Fruit fly (Drosophila melanogaster): ENCODE measurements around the gene Flo2.

Flo2 gene

dm6 chrX:14952097-14952844, 113.1 kb downstream of the Flo2 start (continued):
- TF ChIP-seq CG34376 (GFP tag; optimal IDR thresholded peaks at IDR 0.05) (no peak), otp (GFP tag; IDR thresholded peaks at IDR 0.05) (peak; percentile 33; the same call in 1 of the 3 replicates), unpg (GFP tag; optimal IDR thresholded peaks at IDR 0.05) (peak; percentile 41), CG3726 (GFP tag; IDR thresholded peaks at IDR 0.05) (peak; percentile 23; the same call in 1 of the 3 replicates), CG4328 (GFP tag; optimal IDR thresholded peaks at IDR 0.05) (no peak), croc (GFP tag; conservative IDR thresholded peaks at IDR 0.05) (peak; percentile 43; the same call in 1 of the 3 replicates), CG7963 (GFP tag; IDR thresholded peaks at IDR 0.05; ENCODE audit: partially characterized antibody) (no peak), Xbp1 (GFP tag; optimal IDR thresholded peaks at IDR 0.05) (peak; percentile 35), chif (GFP tag; optimal IDR thresholded peaks at IDR 0.05) (peak in 1 of 2 experiments; percentile 53), Drgx (GFP tag; IDR thresholded peaks at IDR 0.05) (peak; percentile 90), Ssrp (tag; optimal IDR thresholded peaks at IDR 0.05) (peak; percentile 36), Xrp1 (GFP tag; IDR thresholded peaks at IDR 0.05) (peak; percentile 73), PHDP (tag; optimal IDR thresholded peaks at IDR 0.05) (peak; percentile 27), CG1233 (GFP tag; optimal IDR thresholded peaks at IDR 0.05) (peak; percentile 5), CG3163 (GFP tag; optimal IDR thresholded peaks at IDR 0.05) (peak; percentile 29), bab2 (GFP tag; optimal IDR thresholded peaks at IDR 0.05) (peak; percentile 1), sna (GFP tag; IDR thresholded peaks at IDR 0.05; ENCODE audit: partially characterized antibody) (no peak), CG16815 (GFP tag; optimal IDR thresholded peaks at IDR 0.05) (peak; percentile 10), CG12219 (GFP tag; optimal IDR thresholded peaks at IDR 0.05) (peak; percentile 12), eve (GFP tag; optimal IDR thresholded peaks at IDR 0.05) (peak in 1 of 2 experiments; percentile 20), CG10366 (GFP tag; IDR thresholded peaks at IDR 0.05) (peak; percentile 43), CG4707 (GFP tag; optimal IDR thresholded peaks at IDR 0.05) (peak; percentile 96), CG12104 (GFP tag; optimal IDR thresholded peaks at IDR 0.05) (no peak), CG9215 (GFP tag; IDR thresholded peaks at IDR 0.05) (no peak), hkb (optimal IDR thresholded peaks at IDR 0.05) (no peak), hkb (GFP tag; IDR thresholded peaks at IDR 0.05) (peak; percentile 29; the same call in 1 of the 2 replicates), ATbp (GFP tag; optimal IDR thresholded peaks at IDR 0.05) (peak; percentile 60), CG1024 (GFP tag; IDR thresholded peaks at IDR 0.05) (0 out of 2 replicates have a peak, but pooled peaks have one; percentile 10), bcd (GFP tag; optimal IDR thresholded peaks at IDR 0.05) (peak; percentile 30), ap (GFP tag; IDR thresholded peaks at IDR 0.05) (peak; percentile 24; the same call in 1 of the 2 replicates), Hsf (GFP tag; optimal IDR thresholded peaks at IDR 0.05) (peak; percentile 16), hth (optimal IDR thresholded peaks at IDR 0.05) (no peak), CG17359 (tag; optimal IDR thresholded peaks at IDR 0.05) (peak; percentile 72), CG13287 (GFP tag; IDR thresholded peaks at IDR 0.05; ENCODE audit: partially characterized antibody) (no peak), CG10979 (tag; optimal IDR thresholded peaks at IDR 0.05) (peak; percentile 64), lov (optimal IDR thresholded peaks at IDR 0.05) (no peak), lov (GFP tag; IDR thresholded peaks at IDR 0.05) (peak; percentile 45; the same call in 1 of the 3 replicates), CG12769 (tag; optimal IDR thresholded peaks at IDR 0.05) (peak; percentile 26), lab (GFP tag; optimal IDR thresholded peaks at IDR 0.05) (no peak), az2 (GFP tag; optimal IDR thresholded peaks at IDR 0.05) (peak; percentile 62), Chrac-16 (GFP tag; optimal IDR thresholded peaks at IDR 0.05) (peak; percentile 49), Ptx1 (GFP tag; IDR thresholded peaks at IDR 0.05) (peak; percentile 53), CG31441 (GFP tag; IDR thresholded peaks at IDR 0.05) (peak; percentile 64), HLH54F (GFP tag; optimal IDR thresholded peaks at IDR 0.05) (no peak), CG15073 (GFP tag; optimal IDR thresholded peaks at IDR 0.05) (no peak), onecut (GFP tag; IDR thresholded peaks at IDR 0.05) (peak; percentile 12; the same call in 1 of the 2 replicates), ara (GFP tag; IDR thresholded peaks at IDR 0.05) (peak; percentile 44; the same call in 1 of the 2 replicates), cato (GFP tag; optimal IDR thresholded peaks at IDR 0.05; ENCODE audit: borderline replicate concordance) (peak; percentile 18), D19A (tag; optimal IDR thresholded peaks at IDR 0.05) (peak; percentile 30)
